Worm (Caenorhabditis elegans) whole organism, late embryonic: Measurements from ENCODE around the gene C13F10.8.

Source experiments
- K02D7.2 ChIP-seq: sonication (generic microtip); optimal IDR thresholded peaks from 2 replicates; lab custom pipeline; 2017; ENCODE audit warnings: mild to moderate bottlenecking, missing genetic modification characterization, missing compliant biosample characterization
- ceh-6 ChIP-seq: fragments of 200-800 bp; sonication (Bioruptor generic); optimal IDR thresholded peaks from 2 replicates; lab custom pipeline; 2018; ENCODE audit warnings: mild to moderate bottlenecking, missing genetic modification characterization, missing compliant biosample characterization
- ceh-9 ChIP-seq: sonication (generic microtip); optimal IDR thresholded peaks from 2 replicates; lab custom pipeline; 2016; ENCODE audit warnings: mild to moderate bottlenecking, missing genetic modification characterization, inconsistent platforms, missing compliant biosample characterization
- hlh-30 ChIP-seq: sonication (generic microtip); optimal IDR thresholded peaks from 2 replicates; lab custom pipeline; 2017; ENCODE audit warnings: antibody characterized with exemption, missing genetic modification characterization, missing compliant biosample characterization; ENCODE audit not compliant: insufficient read depth
- madf-2 ChIP-seq: sonication (generic microtip); optimal IDR thresholded peaks from 2 replicates; lab custom pipeline; 2017; ENCODE audit warnings: missing genetic modification characterization, missing compliant biosample characterization
- nhr-11 ChIP-seq: fragments of 150-350 bp; optimal IDR thresholded peaks from 2 replicates; lab custom pipeline; 2014; ENCODE audit warnings: missing biosample characterization, missing genetic modification characterization
- sox-4 ChIP-seq: sonication (generic microtip); optimal IDR thresholded peaks from 2 replicates; lab custom pipeline; 2017; ENCODE audit warnings: mild to moderate bottlenecking, missing genetic modification characterization, inconsistent platforms, missing compliant biosample characterization

DNA sequence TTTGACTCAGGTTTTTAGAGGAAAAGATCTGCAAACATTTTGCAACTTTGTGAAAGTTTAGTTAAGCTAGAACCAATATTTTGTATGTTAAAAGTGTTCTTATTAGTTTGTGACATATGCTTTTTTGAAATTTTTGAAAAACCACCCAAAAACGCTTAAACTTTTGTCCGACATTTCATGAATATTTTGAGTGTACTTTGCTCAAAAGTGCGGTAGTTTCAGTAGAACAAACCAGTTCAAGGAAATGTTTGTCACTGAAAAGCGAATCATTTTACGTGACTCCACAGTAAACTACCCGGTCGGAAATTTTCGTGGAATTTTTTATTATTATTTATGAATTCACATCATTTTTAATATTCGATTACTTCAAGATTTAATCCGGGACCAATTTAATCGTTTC, 36.3 kb downstream of the C13F10.8 start, which contains the start of gene pitr-5:
- TF ChIP-seq K02D7.2 (tag; lab: Kevin White, UChicago), result no peak
- TF ChIP-seq hlh-30 (tag; lab: Kevin White, UChicago), result no peak
- TF ChIP-seq ceh-9, result no peak
- TF ChIP-seq nhr-11 (tag; lab: Kevin White, UChicago), result no peak
- no peak for TF ChIP-seq ceh-6 (GFP tag; lab: Kevin White, UChicago)
- no peak for TF ChIP-seq madf-2 (tag; lab: Kevin White, UChicago)
- no peak for TF ChIP-seq sox-4 (tag; lab: Kevin White, UChicago)
